Fruit fly (Drosophila melanogaster): ENCODE data around the gene Cyp4s3.

DNA sequence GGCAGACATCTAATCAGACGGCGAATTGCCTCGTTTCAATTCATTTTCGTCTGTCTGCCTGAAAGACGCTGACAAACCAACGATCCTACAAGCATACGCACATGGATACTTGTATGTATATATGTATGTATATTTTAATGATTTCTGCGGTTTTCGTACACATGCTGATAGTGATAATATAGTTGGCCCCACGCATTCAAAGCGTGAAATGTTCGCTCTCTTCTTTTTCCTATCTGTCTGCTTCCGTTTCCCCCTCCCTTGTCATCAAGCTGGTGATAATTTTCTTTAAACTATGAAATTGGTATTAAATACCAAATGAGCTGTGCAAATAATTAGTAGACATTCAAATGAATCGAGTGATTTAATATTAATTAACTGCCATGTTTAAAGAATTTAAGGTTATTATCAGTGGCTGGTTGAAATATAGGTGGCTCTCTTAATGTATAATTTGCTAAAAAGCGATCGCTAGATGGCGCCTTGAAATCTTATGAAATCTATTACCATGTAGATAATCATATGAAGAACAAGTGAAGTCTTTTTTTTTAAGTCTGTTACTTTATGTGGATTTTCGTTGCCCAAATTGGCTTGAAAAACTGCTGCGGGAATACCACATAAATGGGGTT lies 35.5 kb downstream of the Cyp4s3 start, which contains the start of gene CG33177:
- TF ChIP-seq en (GFP tag; optimal IDR thresholded peaks at IDR 0.05) (no peak), CG16779 (GFP tag; IDR thresholded peaks at IDR 0.05) (no peak), insv (GFP tag; optimal IDR thresholded peaks at IDR 0.05) (no peak), Taf1 (GFP tag; IDR thresholded peaks at IDR 0.05) (no peak), Hr39 (optimal IDR thresholded peaks at IDR 0.05) (no peak), CG4730 (GFP tag; IDR thresholded peaks at IDR 0.05) (no peak), Dp (GFP tag; optimal IDR thresholded peaks at IDR 0.05) (peak; percentile 8), CG15601 (tag; optimal IDR thresholded peaks at IDR 0.05) (no peak), ase (GFP tag; IDR thresholded peaks at IDR 0.05) (no peak), hbn (GFP tag; IDR thresholded peaks at IDR 0.05; ENCODE audit: partially characterized antibody) (no peak), Optix (GFP tag; IDR thresholded peaks at IDR 0.05) (no peak), gcm2 (GFP tag; optimal IDR thresholded peaks at IDR 0.05) (no peak), CG10274 (GFP tag; optimal IDR thresholded peaks at IDR 0.05) (no peak), tna (GFP tag; IDR thresholded peaks at IDR 0.05; ENCODE audit: partially characterized antibody) (no peak)

All from whole organism, embryonic.